Fruit fly (Drosophila melanogaster) whole organism, prepupa: ENCODE data around the gene Grp170.

Experiments
- CG15336 ChIP-seq: fragments of 200-800 bp; sonication (Bioruptor generic); IDR thresholded peaks from 2 replicates; pipeline ENCODE4 v1.3.6; 2022; ENCODE audit warnings: missing biosample characterization, missing genetic modification characterization
- Hr4 ChIP-seq: fragments of 200-800 bp; sonication (Bioruptor generic); optimal IDR thresholded peaks from 3 replicates; lab custom pipeline; 2016; ENCODE audit warnings: missing biosample characterization, missing genetic modification characterization
- Sox15 ChIP-seq: fragments of 200-800 bp; sonication (Bioruptor generic); optimal IDR thresholded peaks from 3 replicates; lab custom pipeline; 2016; ENCODE audit warnings: missing biosample characterization, missing genetic modification characterization

dm6 chrX:2259763-2260162, 15.1 kb downstream of the Grp170 start, which contains the start of gene CG3078:
- TF ChIP-seq Hr4 (GFP tag; lab: Kevin White, UChicago) (no peak), CG15336 (GFP tag; lab: Robert Waterston, UW) (no peak), Sox15 (GFP tag; lab: Kevin White, UChicago) (no peak)
